Worm (Caenorhabditis elegans) whole organism, early embryonic: ENCODE results near the gene Y82E9BR.22.

Source experiments
- B0310.2 ChIP-seq: sonication (generic microtip); optimal IDR thresholded peaks from 2 replicates; lab custom pipeline; 2016; ENCODE audit warnings: mild to moderate bottlenecking, missing genetic modification characterization, missing compliant biosample characterization
- F13C5.2 ChIP-seq: sonication (generic microtip); optimal IDR thresholded peaks from 2 replicates; lab custom pipeline; 2017; ENCODE audit warnings: mild to moderate bottlenecking, missing genetic modification characterization, inconsistent platforms, missing compliant biosample characterization
- aly-1 ChIP-seq: sonication (generic microtip); optimal IDR thresholded peaks from 2 replicates; lab custom pipeline; 2016; ENCODE audit warnings: missing genetic modification characterization, missing compliant biosample characterization
- ama-1 ChIP-seq: fragments of 150-350 bp; optimal IDR thresholded peaks from 2 replicates; lab custom pipeline; 2014
- ceh-13 ChIP-seq: fragments of 200-800 bp; sonication (Bioruptor generic); optimal IDR thresholded peaks from 2 replicates; lab custom pipeline; 2018; ENCODE audit warnings: mild to moderate bottlenecking, missing genetic modification characterization, missing compliant biosample characterization
- ceh-36 ChIP-seq: sonication (generic microtip); optimal IDR thresholded peaks from 2 replicates; lab custom pipeline; 2016; ENCODE audit warnings: missing genetic modification characterization, inconsistent platforms, missing compliant biosample characterization
- ets-7 ChIP-seq: sonication (generic microtip); optimal IDR thresholded peaks from 2 replicates; lab custom pipeline; 2016; ENCODE audit warnings: missing genotype, missing genetic modification characterization, missing compliant biosample characterization
- flt-1 ChIP-seq: fragments of 200-800 bp; sonication (Bioruptor generic); IDR thresholded peaks from 2 replicates; pipeline ENCODE4 v1.3.6; 2022; ENCODE audit warnings: missing genetic modification characterization, missing compliant biosample characterization
- hmbx-1 ChIP-seq: sonication (generic microtip); optimal IDR thresholded peaks from 2 replicates; lab custom pipeline; 2016; ENCODE audit warnings: mild to moderate bottlenecking, missing genetic modification characterization, missing compliant biosample characterization
- hmg-4 ChIP-seq: fragments of 200-800 bp; sonication (Bioruptor generic); optimal IDR thresholded peaks from 2 replicates; lab custom pipeline; 2018; ENCODE audit warnings: mild to moderate bottlenecking, missing genetic modification characterization, missing compliant biosample characterization
- hnd-1 ChIP-seq: sonication (generic microtip); optimal IDR thresholded peaks from 2 replicates; lab custom pipeline; 2016; ENCODE audit warnings: missing genetic modification characterization, missing compliant biosample characterization
- pes-1 ChIP-seq: fragments of 200-800 bp; sonication (Bioruptor generic); IDR thresholded peaks from 2 replicates; pipeline ENCODE4 v1.3.6; 2022; ENCODE audit warnings: missing genetic modification reagents, missing genetic modification characterization, missing compliant biosample characterization
- scrt-1 ChIP-seq: fragments of 200-800 bp; sonication (Bioruptor generic); IDR thresholded peaks from 2 replicates; pipeline ENCODE4 v1.3.6; 2022; ENCODE audit warnings: missing genetic modification characterization, missing compliant biosample characterization
- sea-1 ChIP-seq: fragments of 200-800 bp; sonication (Bioruptor generic); conservative IDR thresholded peaks from 2 replicates; pipeline ENCODE4 v1.3.6; 2022; ENCODE audit warnings: missing genetic modification characterization, missing compliant biosample characterization
- tbx-11 ChIP-seq: fragments of 200-800 bp; sonication (Bioruptor generic); IDR thresholded peaks from 2 replicates; pipeline ENCODE4 v1.3.6; 2022; ENCODE audit warnings: missing genetic modification characterization, missing compliant biosample characterization
- tbx-37 ChIP-seq: fragments of 200-800 bp; sonication (Bioruptor generic); conservative IDR thresholded peaks from 2 replicates; pipeline ENCODE4 v1.3.6; 2022; ENCODE audit warnings: missing genetic modification reagents, missing genetic modification characterization, missing compliant biosample characterization
- tra-4 ChIP-seq: sonication (generic microtip); optimal IDR thresholded peaks from 2 replicates; lab custom pipeline; 2017; ENCODE audit warnings: missing genetic modification characterization, missing compliant biosample characterization

Y82E9BR.22 gene

ce11 chrIII:1409139-1409538 is at the start of gene Y82E9BR.22:
Y82E9BR.22 (minus strand) TSS chrIII:1409239.
- TF ChIP-seq aly-1 = no peak
- no peak for TF ChIP-seq ceh-13 (GFP tag; lab: Kevin White, UChicago)
- no peak for TF ChIP-seq hmbx-1
- TF ChIP-seq tra-4 (tag; lab: Kevin White, UChicago) = no peak
- no peak for TF ChIP-seq hnd-1 (tag; lab: Kevin White, UChicago)
- TF ChIP-seq tbx-11 (GFP tag; lab: Robert Waterston, UW) = no peak
- TF ChIP-seq ets-7 (tag; lab: Kevin White, UChicago) = no peak
- no peak for TF ChIP-seq hmg-4 (GFP tag; lab: Kevin White, UChicago)
- no peak for TF ChIP-seq F13C5.2
- no peak for TF ChIP-seq B0310.2
- TF ChIP-seq pes-1 (GFP tag; lab: Robert Waterston, UW) = no peak

- TF ChIP-seq pes-1 (GFP tag; lab: Robert Waterston, UW) (no peak), tra-4 (tag; lab: Kevin White, UChicago) (no peak), hmg-4 (GFP tag; lab: Kevin White, UChicago) (no peak), ceh-13 (GFP tag; lab: Kevin White, UChicago) (no peak), ama-1 (lab: Kevin White, UChicago) (no peak), hnd-1 (tag; lab: Kevin White, UChicago) (no peak), hmbx-1 (no peak), flt-1 (no peak), F13C5.2 (no peak), tbx-11 (GFP tag; lab: Robert Waterston, UW) (no peak), ceh-36 (tag; lab: Kevin White, UChicago) (no peak), tbx-37 (GFP tag; lab: Robert Waterston, UW) (no peak), ets-7 (tag; lab: Kevin White, UChicago) (no peak), scrt-1 (GFP tag; lab: Robert Waterston, UW) (no peak), sea-1 (GFP tag; lab: Robert Waterston, UW) (no peak)
Observed at ce11 chrIII:1456859-1457258, 47.8 kb upstream of the Y82E9BR.22 start.

ce11 chrIII:1455674-1456073 is 46.6 kb upstream of the Y82E9BR.22 start, which contains the start of gene Y82E9BR.17:
Y82E9BR.17 (minus strand) TSS chrIII:1455774.
- no peak for TF ChIP-seq aly-1
- no peak for TF ChIP-seq hmg-4 (GFP tag; lab: Kevin White, UChicago)
- TF ChIP-seq flt-1 = no peak

- no peak for TF ChIP-seq ets-7 (tag; lab: Kevin White, UChicago)
- 0 out of 2 replicates have a peak, but pooled peaks have one; percentile 10 for TF ChIP-seq tbx-11 (GFP tag; lab: Robert Waterston, UW)
Observed at ce11 chrIII:1446747-1447146, 37.7 kb upstream of the Y82E9BR.22 start.

- TF ChIP-seq F13C5.2 (no peak), tbx-37 (GFP tag; lab: Robert Waterston, UW) (no peak), pes-1 (GFP tag; lab: Robert Waterston, UW) (peak; percentile 55), ceh-13 (GFP tag; lab: Kevin White, UChicago) (no peak), flt-1 (no peak)
Observed at ce11 chrIII:1439609-1440008, 30.6 kb upstream of the Y82E9BR.22 start.

- TF ChIP-seq hmg-4 (GFP tag; lab: Kevin White, UChicago) (no peak), pes-1 (GFP tag; lab: Robert Waterston, UW) (no peak), hmbx-1 (no peak), ceh-36 (tag; lab: Kevin White, UChicago) (no peak), tra-4 (tag; lab: Kevin White, UChicago) (no peak), hnd-1 (tag; lab: Kevin White, UChicago) (no peak), B0310.2 (no peak), ets-7 (tag; lab: Kevin White, UChicago) (no peak), aly-1 (no peak), ama-1 (lab: Kevin White, UChicago) (no peak), tbx-11 (GFP tag; lab: Robert Waterston, UW) (no peak), tbx-37 (GFP tag; lab: Robert Waterston, UW) (no peak), F13C5.2 (no peak), scrt-1 (GFP tag; lab: Robert Waterston, UW) (no peak), flt-1 (no peak), sea-1 (GFP tag; lab: Robert Waterston, UW) (no peak), ceh-13 (GFP tag; lab: Kevin White, UChicago) (no peak)
Observed at ce11 chrIII:1436738-1437137, 27.7 kb upstream of the Y82E9BR.22 start.

ce11 chrIII:1429920-1430437 is 20.9 kb upstream of the Y82E9BR.22 start:
- TF ChIP-seq ceh-36 (tag; lab: Kevin White, UChicago) (peak; percentile 45), sea-1 (GFP tag; lab: Robert Waterston, UW) (no peak), tbx-11 (GFP tag; lab: Robert Waterston, UW) (no peak)

ce11 chrIII:1429275-1429674 is 20.2 kb upstream of the Y82E9BR.22 start:
- no peak for TF ChIP-seq tra-4 (tag; lab: Kevin White, UChicago)
- no peak for TF ChIP-seq hnd-1 (tag; lab: Kevin White, UChicago)
- no peak for TF ChIP-seq pes-1 (GFP tag; lab: Robert Waterston, UW)
- TF ChIP-seq ceh-13 (GFP tag; lab: Kevin White, UChicago) = no peak
- no peak for TF ChIP-seq sea-1 (GFP tag; lab: Robert Waterston, UW)
- no peak for TF ChIP-seq scrt-1 (GFP tag; lab: Robert Waterston, UW)
- TF ChIP-seq flt-1 = no peak
- TF ChIP-seq hmbx-1 = no peak
- no peak for TF ChIP-seq ama-1 (lab: Kevin White, UChicago)
- TF ChIP-seq B0310.2 = no peak
- TF ChIP-seq hmg-4 (GFP tag; lab: Kevin White, UChicago) = no peak
- TF ChIP-seq tbx-37 (GFP tag; lab: Robert Waterston, UW) = no peak
- no peak for TF ChIP-seq tbx-11 (GFP tag; lab: Robert Waterston, UW)
- TF ChIP-seq F13C5.2 = no peak
